Comparison of ENCODE assay signal across 6 worm cellular contexts in genomic region chrX:6252752-6253151, ce11.
TF ChIP-seq lines count a peak whose summit lies in the region.

No protein-coding gene starts in this region.

TF ChIP-seq in whole organism, L1 larva, 84 proteins besides CTCF, POLR2A, EP300 and RAD21:
- TF ChIP-seq nhr-20 (tag; optimal IDR thresholded peaks at IDR 0.05; lab: Kevin White, UChicago) (peak; percentile 11), egl-13 (tag; optimal IDR thresholded peaks at IDR 0.05; lab: Kevin White, UChicago) (no peak), ceh-63 (GFP tag; optimal IDR thresholded peaks at IDR 0.05; lab: Kevin White, UChicago) (no peak), rnt-1 (tag; optimal IDR thresholded peaks at IDR 0.05; lab: Kevin White, UChicago) (peak; percentile 9), swsn-7 (tag; optimal IDR thresholded peaks at IDR 0.05; lab: Kevin White, UChicago) (peak; percentile 3), lin-13 (GFP tag; optimal IDR thresholded peaks at IDR 0.05; lab: Kevin White, UChicago) (no peak), lin-39 (tag; optimal IDR thresholded peaks at IDR 0.05; lab: Kevin White, UChicago) (no peak)

TF ChIP-seq in whole organism, L2 larva, 48 proteins besides CTCF, POLR2A, EP300 and RAD21:
- TF ChIP-seq Y55F3AM.14 (GFP tag; optimal IDR thresholded peaks at IDR 0.05; lab: Kevin White, UChicago) = peak; percentile 31
- peak; percentile 23 for TF ChIP-seq nhr-25 (tag; optimal IDR thresholded peaks at IDR 0.05; lab: Kevin White, UChicago)
- TF ChIP-seq sma-9 (GFP tag; optimal IDR thresholded peaks at IDR 0.05; lab: Kevin White, UChicago) = no peak
- TF ChIP-seq sma-9 (tag; optimal IDR thresholded peaks at IDR 0.05; lab: Kevin White, UChicago) = no peak
- TF ChIP-seq gmeb-1 (tag; optimal IDR thresholded peaks at IDR 0.05; lab: Kevin White, UChicago) = peak; percentile 9

TF ChIP-seq in whole organism, L3 larva, 47 proteins besides CTCF, POLR2A, EP300 and RAD21:
- TF ChIP-seq ama-1 (optimal IDR thresholded peaks at IDR 0.05; lab: Kevin White, UChicago) = peak; percentile 91
- TF ChIP-seq nhr-67 (tag; optimal IDR thresholded peaks at IDR 0.05; lab: Kevin White, UChicago) = no peak
TF ChIP-seq in whole organism, L3 larva: peak in this region for 1.

TF ChIP-seq in whole organism, L4 larva, 104 proteins besides CTCF, POLR2A, EP300 and RAD21:
- TF ChIP-seq aha-1 (tag; lab: Kevin White, UChicago) (peak; percentile 22), lin-1 (GFP tag; IDR thresholded peaks at IDR 0.05; lab: Robert Waterston, UW) (no peak), dpl-1 (GFP tag; optimal IDR thresholded peaks at IDR 0.05; lab: Kevin White, UChicago) (no peak), Y75B8A.6 (GFP tag; IDR thresholded peaks at IDR 0.05; lab: Robert Waterston, UW) (no peak), fos-1 (tag; optimal IDR thresholded peaks at IDR 0.05; lab: Kevin White, UChicago) (no peak), daf-16 (GFP tag; optimal IDR thresholded peaks at IDR 0.05; lab: Kevin White, UChicago) (no peak), daf-16 (tag; optimal IDR thresholded peaks at IDR 0.05; lab: Kevin White, UChicago) (peak; percentile 53), tag-97 (GFP tag; IDR thresholded peaks at IDR 0.05; lab: Robert Waterston, UW) (no peak), ZK546.5 (tag; optimal IDR thresholded peaks at IDR 0.05; lab: Kevin White, UChicago) (no peak), nhr-102 (tag; optimal IDR thresholded peaks at IDR 0.05; lab: Kevin White, UChicago) (no peak)

TF ChIP-seq in whole organism, early embryonic, 17 proteins besides CTCF, POLR2A, EP300 and RAD21:
- TF ChIP-seq tra-4 (tag; optimal IDR thresholded peaks at IDR 0.05; lab: Kevin White, UChicago) = no peak
- peak; percentile 14 for TF ChIP-seq ets-7 (tag; optimal IDR thresholded peaks at IDR 0.05; lab: Kevin White, UChicago)
- no peak for TF ChIP-seq tbx-11 (GFP tag; IDR thresholded peaks at IDR 0.05; lab: Robert Waterston, UW)
- TF ChIP-seq hmg-4 (GFP tag; optimal IDR thresholded peaks at IDR 0.05; lab: Kevin White, UChicago) = no peak

TF ChIP-seq in whole organism, young adult, 124 proteins besides CTCF, POLR2A, EP300 and RAD21:
- TF ChIP-seq somi-1 (GFP tag; optimal IDR thresholded peaks at IDR 0.05; lab: Kevin White, UChicago) (no peak), ama-1 (optimal IDR thresholded peaks at IDR 0.05; lab: Kevin White, UChicago) (peak; percentile 30), ama-1 (GFP tag; optimal IDR thresholded peaks at IDR 0.05; lab: Kevin White, UChicago) (no peak), madf-8 (GFP tag; conservative IDR thresholded peaks at IDR 0.05; lab: Robert Waterston, UW) (no peak), lin-54 (GFP tag; optimal IDR thresholded peaks at IDR 0.05; lab: Kevin White, UChicago) (no peak)
